Worm (Caenorhabditis elegans) whole organism, dauer: Measurements from ENCODE around the gene sfxn-1.5.

Experiments used
- unc-62 ChIP-seq: sonication (generic microtip); optimal IDR thresholded peaks from 2 replicates; lab custom pipeline; 2017; ENCODE audit warnings: missing biosample characterization, missing genetic modification reagents, missing genetic modification characterization

sfxn-1.5 gene

ce11 chrX:11661625-11662024, at the start of gene sfxn-1.5:
TSS of gene sfxn-1.5 (minus strand) at chrX:11661660.
- TF ChIP-seq unc-62 = no peak

DNA sequence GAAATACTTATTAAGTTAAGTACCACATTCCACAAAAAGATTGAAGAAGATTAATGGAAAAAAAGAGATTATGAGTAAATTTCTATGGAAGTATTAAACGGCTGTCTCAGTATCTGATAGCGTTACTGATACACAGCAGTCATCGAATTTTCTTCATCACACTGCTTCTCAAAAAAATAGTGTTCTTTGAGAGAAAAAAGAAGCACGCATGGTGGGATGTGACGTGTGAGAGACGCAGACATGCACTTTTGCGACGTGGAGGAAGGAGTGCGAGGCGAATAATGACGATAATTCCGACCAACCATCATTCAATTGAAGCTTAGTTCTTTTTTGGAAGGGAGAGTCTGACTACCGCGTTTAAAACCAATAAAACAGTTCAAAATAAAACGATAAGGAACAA, 48.8 kb upstream of the sfxn-1.5 start, which contains the start of gene C44C10.11:
TSS of gene C44C10.11 (minus strand) at position 115 of the 400 bp plus-strand sequence.
- TF ChIP-seq unc-62 = no peak

DNA sequence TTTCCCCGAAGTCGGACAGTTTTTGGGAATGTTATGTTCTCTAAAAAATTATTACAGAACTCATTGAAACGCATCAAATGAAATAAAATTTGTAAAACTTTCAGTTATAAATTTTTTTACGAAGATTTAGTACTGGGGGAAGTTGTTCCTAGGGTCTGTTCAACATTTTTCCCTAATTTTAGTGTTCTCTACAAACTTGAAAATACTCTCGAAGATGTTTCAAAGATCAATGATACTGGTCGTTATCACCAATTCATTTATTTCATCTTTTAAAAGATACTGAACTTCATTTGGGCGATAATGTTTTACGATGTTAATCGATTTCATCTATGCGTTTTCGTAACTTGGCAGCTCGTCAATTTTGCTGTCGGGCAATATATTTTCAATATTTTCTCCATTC, 40.8 kb upstream of the sfxn-1.5 start, which contains the start of gene C44C10.3:
TSS of gene C44C10.3 (plus strand) at position 301 of the 400 bp plus-strand sequence.
- no peak for TF ChIP-seq unc-62

- no peak for TF ChIP-seq unc-62
These were observed 38.8 kb upstream of the sfxn-1.5 start, which contains the start of gene C44C10.15 for ce11 chrX:11700263-11700662. TSS of gene C44C10.15 (minus strand) at chrX:11700363.

DNA sequence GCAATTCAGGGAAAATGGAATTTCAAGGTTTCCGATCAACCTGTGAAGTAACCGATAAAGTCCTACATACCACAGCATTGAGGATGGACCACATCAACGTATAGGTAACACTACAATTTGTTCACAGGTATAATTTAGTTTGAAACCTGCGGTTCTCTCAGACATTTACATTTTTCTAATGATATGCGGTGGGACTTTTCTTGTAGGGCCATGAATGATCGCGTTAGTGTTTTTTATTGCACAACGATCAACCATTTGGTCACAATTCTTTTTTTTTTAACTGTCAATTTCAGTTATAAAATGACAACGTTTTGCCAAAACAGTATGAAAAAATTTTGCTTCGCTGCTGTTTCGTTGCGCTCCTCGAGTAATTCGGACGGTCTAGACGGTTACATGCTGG, 35.2 kb upstream of the sfxn-1.5 start, which contains the start of gene C44C10.12:
TSS of gene C44C10.12 (plus strand) at position 301 of the 400 bp plus-strand sequence.
- no peak for TF ChIP-seq unc-62

DNA sequence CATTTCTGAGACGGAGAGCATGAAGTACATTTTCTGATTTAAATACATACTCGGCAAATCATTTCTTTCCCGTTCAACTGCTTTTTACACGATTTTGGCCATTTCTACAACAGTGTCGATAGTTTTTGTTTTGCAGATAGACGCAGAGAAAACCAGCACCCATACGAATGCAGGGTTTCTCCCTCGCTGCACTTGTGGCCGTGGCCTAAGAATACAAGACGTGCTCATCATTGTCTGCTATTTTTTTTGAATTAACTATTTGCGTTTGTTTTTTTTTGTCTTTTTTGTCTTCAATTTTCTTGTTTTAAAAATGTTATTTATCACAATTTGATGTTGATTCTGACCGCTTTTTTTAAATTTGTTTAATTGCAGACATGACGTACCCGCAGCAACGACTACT, 31.6 kb upstream of the sfxn-1.5 start, which contains the start of gene smcl-1:
TSS of gene smcl-1 (plus strand) at position 373 of the 400 bp plus-strand sequence.
- no peak for TF ChIP-seq unc-62

DNA sequence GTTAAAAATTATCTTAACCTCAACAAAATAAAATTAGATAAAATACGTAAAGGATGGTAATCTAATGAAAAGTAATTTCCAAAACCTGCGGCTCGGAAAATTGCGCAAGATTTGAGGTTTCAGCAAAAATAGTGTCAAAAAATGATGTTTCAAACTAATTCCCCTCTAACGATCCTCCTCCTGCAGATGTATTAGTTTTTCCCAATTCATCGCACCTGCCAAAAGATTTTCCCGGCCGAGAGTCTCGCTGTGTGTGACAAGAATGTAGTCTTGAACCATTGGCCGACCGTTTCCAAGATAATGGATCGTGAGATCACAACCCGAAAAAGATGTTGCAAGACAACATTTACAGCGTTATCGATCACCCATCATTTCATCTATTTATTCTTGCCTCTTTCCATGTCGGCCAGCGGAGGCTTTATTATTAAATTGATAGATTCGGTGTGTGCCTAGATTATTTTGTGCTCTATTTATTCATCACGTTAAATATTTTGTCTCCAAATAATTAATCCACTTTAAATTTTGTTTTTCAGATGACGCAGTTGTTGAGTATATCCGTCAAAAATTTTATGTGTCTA, 28.6 kb upstream of the sfxn-1.5 start, which contains the start of the genes C44C10.10 and C44C10.5:
TSS of gene C44C10.10 (plus strand) at position 301 of the 578 bp plus-strand sequence.
TSS of gene C44C10.5 (plus strand) at position 528 of the 578 bp plus-strand sequence.
- no peak for TF ChIP-seq unc-62

DNA sequence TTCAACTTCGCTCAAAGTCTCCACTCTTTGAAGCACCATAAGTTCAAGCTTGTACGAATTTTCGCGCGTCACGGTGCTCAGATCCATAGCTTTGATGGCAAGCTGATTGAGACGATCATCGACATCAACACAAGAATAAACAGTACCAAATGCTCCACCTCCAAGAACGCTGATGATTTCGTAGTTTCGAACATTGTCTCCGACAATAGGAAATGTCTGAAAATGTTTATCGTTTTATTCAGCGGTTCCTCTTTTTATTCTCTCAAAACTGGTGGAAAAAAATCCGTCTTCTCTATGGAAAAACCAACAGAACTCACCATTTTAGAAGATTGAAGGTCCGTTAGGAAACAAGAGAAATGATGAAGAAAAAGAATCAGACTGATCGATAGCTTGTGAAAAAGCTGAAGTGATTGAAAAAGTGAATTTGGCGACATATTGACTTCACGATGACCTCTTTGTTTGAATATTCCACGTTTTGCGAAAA, 26.4 kb upstream of the sfxn-1.5 start, which contains the start of gene C44C10.7:
TSS of gene C44C10.7 (minus strand) at position 434 of the 484 bp plus-strand sequence.
- no peak for TF ChIP-seq unc-62

DNA sequence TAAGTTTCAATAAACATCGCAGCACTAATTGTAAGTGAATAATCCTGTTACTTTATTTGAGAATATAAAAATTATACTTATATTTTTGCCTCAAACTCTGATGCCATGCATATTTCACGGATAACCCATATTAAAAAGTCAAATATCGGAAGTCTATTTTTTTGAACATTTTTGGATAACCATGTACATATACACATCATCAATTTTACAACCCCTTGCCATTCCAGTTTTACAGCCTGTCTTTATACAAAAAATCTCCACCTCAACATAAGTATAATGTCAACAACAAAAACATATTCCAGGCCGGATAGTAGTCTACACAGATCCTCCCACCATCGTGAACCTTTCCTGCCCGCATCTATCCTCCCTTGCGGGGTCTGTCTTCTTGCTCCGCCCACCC, 22.8 kb upstream of the sfxn-1.5 start, which contains the start of gene hnd-1:
TSS of gene hnd-1 (plus strand) at position 301 of the 400 bp plus-strand sequence.
- no peak for TF ChIP-seq unc-62

ce11 chrX:11680851-11681250, 19.4 kb upstream of the sfxn-1.5 start, which contains the start of gene T04F8.7:
TSS of gene T04F8.7 (minus strand) at chrX:11680980.
- no peak for TF ChIP-seq unc-62

DNA sequence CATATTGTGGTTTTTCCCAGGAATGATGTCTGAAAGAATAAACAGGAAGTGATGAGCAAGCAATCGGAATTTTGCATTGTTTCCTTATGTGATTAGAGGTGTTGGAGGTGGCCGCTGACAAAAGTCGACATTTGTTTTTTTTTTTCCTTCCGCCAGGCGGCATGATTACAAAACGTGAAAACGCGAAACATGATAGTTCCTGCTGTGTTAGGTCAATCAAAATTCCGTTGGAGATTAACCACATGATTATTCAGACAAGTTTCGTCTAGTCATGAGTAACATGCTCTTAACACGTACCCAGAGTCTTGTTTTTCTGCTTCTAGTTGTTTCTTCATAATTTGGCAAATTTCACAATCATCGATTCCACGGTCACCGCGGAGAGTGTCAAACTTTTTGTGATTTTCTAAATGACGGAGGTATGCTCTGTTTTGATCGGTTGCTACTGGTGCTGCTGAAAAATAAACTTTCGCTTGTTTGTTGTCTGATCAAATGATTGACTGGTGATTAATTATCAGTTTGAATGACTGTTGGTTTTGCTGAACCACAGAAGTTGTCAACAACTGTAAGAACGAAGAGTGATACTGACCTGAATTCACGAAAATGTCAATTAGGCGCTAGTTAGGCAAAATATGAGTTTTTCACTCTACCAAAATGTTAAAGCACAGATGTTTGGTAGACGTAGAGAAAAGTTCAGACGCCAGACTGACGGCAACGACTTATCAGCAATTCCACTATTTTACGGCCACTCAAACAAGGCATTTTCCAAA, 17.9 kb upstream of the sfxn-1.5 start:
- TF ChIP-seq unc-62 = no peak

DNA sequence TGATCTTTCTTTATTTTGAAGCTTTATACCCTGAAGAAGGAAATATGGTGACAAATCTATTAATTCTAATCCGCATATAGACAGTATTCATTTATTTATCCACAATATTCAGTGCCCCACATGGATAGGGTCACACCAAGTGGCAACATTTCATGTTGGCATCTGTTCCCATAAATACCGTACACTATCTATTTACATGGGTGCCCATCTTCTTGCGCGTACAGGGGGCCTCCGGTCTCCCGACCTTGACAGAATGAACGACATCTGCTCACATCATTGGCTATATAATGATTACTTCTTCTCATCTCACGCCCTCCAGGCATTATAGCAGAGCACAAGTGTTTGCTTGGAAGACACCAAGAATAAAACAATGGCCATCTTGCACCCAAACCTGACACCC, 14.1 kb upstream of the sfxn-1.5 start:
- TF ChIP-seq unc-62 = no peak

- TF ChIP-seq unc-62 = no peak
These were observed 11.8 kb upstream of the sfxn-1.5 start for ce11 chrX:11673063-11673759.

DNA sequence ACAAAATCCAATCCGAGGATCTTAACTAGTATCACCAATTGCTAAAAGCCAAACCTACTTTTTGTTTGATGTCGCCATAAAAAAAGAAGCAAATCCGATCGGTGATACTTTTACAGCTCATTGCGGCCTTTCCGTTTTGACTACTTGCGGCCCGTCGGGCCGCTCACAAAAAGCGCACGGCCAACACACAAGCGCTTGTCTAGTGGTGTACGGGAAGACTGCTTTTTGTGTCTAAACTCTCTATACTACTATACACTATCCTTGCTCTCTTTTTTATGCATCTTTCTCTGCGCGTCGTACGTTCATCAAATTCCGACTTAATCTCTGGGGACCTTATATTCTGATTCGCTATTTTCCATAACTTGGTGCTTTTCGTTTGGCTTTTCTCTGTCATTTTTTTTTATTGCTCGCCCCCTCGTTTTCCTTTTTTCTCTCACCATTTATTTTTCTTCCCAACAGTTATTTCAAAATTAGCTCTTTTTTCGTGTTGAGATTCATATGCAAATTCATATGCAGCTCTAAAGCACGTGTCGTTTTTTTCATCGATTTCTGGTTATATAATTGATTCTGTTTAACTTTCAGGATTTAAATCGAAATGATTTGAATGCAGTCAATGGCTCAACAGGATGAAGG, 5.2 kb upstream of the sfxn-1.5 start, which contains the start of gene noca-2:
TSS of gene noca-2 (plus strand) at position 583 of the 633 bp plus-strand sequence.
- no peak for TF ChIP-seq unc-62

DNA sequence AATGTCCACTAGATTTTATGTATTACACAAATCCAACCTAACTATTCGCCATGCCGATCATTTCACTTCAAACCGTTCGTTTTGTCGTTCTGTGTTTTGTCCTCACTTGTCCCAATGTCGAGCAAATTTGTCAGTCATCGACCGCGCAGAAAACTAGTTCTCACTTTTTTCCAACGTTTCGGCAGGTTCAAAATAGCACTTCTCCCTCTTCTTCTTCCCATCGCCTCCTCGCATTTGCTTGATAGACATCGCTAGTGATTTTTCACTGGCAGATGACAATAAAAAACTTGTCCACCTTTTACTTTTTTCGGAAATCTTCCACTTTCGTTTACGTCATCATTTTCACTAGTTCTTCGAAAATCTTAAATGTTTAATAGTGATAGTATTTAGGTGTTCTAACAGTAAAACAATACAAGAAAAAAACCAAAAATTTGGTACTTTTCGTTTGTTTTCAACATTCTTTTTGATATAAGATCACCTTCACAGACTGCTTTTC, 4.1 kb upstream of the sfxn-1.5 start:
- no peak for TF ChIP-seq unc-62

ce11 chrX:11664184-11664583, 2.7 kb upstream of the sfxn-1.5 start:
- no peak for TF ChIP-seq unc-62
